Worm (Caenorhabditis elegans): ENCODE data around the gene F08D12.7.

- TF ChIP-seq unc-130 (GFP tag; optimal IDR thresholded peaks at IDR 0.05) (no peak), madf-10 (tag; optimal IDR thresholded peaks at IDR 0.05) (no peak), nfya-1 (tag; optimal IDR thresholded peaks at IDR 0.05; ENCODE audit: borderline replicate concordance, insufficient read depth) (no peak), snpc-4 (GFP tag; optimal IDR thresholded peaks at IDR 0.05) (no peak), snpc-4 (tag; optimal IDR thresholded peaks at IDR 0.05) (no peak), aptf-3 (GFP tag; IDR thresholded peaks at IDR 0.05) (no peak), xnd-1 (tag; optimal IDR thresholded peaks at IDR 0.05) (no peak), snpc-1.1 (tag; optimal IDR thresholded peaks at IDR 0.05; ENCODE audit: insufficient read depth) (no peak), ceh-91 (GFP tag; IDR thresholded peaks at IDR 0.05) (no peak), lin-40 (tag; optimal IDR thresholded peaks at IDR 0.05) (no peak), lin-26 (GFP tag; IDR thresholded peaks at IDR 0.05) (no peak), ztf-22 (GFP tag; optimal IDR thresholded peaks at IDR 0.05) (no peak), ztf-25 (GFP tag; IDR thresholded peaks at IDR 0.05) (no peak), Y53G8AR.9 (GFP tag; conservative IDR thresholded peaks at IDR 0.05) (no peak)
Measured at ce11 chrII:2777846-2778245, 8.9 kb upstream of the F08D12.7 start, which contains the start of gene F08D12.4.

Measured in whole organism, young adult.